Worm (Caenorhabditis elegans) whole organism, L1 larva: ENCODE results near the gene K06H6.1.

Experiments
- Y116A8C.19 ChIP-seq: sonication (generic microtip); optimal IDR thresholded peaks from 2 replicates; lab custom pipeline; 2016; ENCODE audit warnings: missing compliant biosample characterization, missing genetic modification characterization, borderline replicate concordance
- aha-1 ChIP-seq: fragments of 150-350 bp; optimal IDR thresholded peaks from 2 replicates; lab custom pipeline; 2014; ENCODE audit warnings: missing biosample characterization, missing genetic modification characterization
- ama-1 ChIP-seq: fragments of 150-350 bp; optimal IDR thresholded peaks from 2 replicates; lab custom pipeline; 2014
- ceh-82 ChIP-seq, 3 experiments: fragments of 150-350 bp in 1 of 3; sonication (generic microtip) in 2 of 3; optimal IDR thresholded peaks; 2 replicates each; lab custom pipeline; 2014 to 2017; ENCODE audit warnings: missing biosample characterization in 3 of 3, missing genetic modification characterization in 3 of 3
- ceh-90 ChIP-seq: sonication (generic microtip); optimal IDR thresholded peaks from 2 replicates; lab custom pipeline; 2016; ENCODE audit warnings: missing genetic modification characterization, missing compliant biosample characterization
- ces-1 ChIP-seq: fragments of 150-350 bp; optimal IDR thresholded peaks from 2 replicates; lab custom pipeline; 2014; ENCODE audit warnings: missing biosample characterization, missing genetic modification reagents, missing genetic modification characterization
- efl-1 ChIP-seq, 4 experiments: fragments of 150-350 bp; optimal IDR thresholded peaks in 3 of 4; peaks in 1 of 4; 1 replicate in 1 of 4; 2 replicates in 3 of 4; lab custom pipeline; 2014; ENCODE audit warnings: missing biosample characterization in 2 of 4, missing genetic modification characterization in 2 of 4, missing genetic modification reagents in 2 of 4
- efl-3 ChIP-seq: fragments of 200-800 bp; sonication (Bioruptor generic); optimal IDR thresholded peaks from 2 replicates; lab custom pipeline; 2018; ENCODE audit warnings: mild to moderate bottlenecking, missing genetic modification characterization, missing compliant biosample characterization
- egl-13 ChIP-seq: sonication (generic microtip); optimal IDR thresholded peaks from 2 replicates; lab custom pipeline; 2016; ENCODE audit warnings: missing genotype, missing genetic modification reagents, missing genetic modification characterization, missing compliant biosample characterization
- egl-27 ChIP-seq, 2 experiments: fragments of 150-350 bp in 1 of 2; sonication (generic microtip); optimal IDR thresholded peaks; 3 replicates each; lab custom pipeline; 2017 to 2018; ENCODE audit warnings: missing biosample characterization in 2 of 2, missing genetic modification characterization in 2 of 2, missing genetic modification reagents in 2 of 2
- elt-2 ChIP-seq: sonication (generic microtip); optimal IDR thresholded peaks from 2 replicates; lab custom pipeline; 2016; ENCODE audit warnings: missing genetic modification characterization, mild to moderate bottlenecking, inconsistent platforms, missing compliant biosample characterization, missing genetic modification reagents
- elt-3 ChIP-seq, 6 experiments: fragments of 150-350 bp in 1 of 6; sonication (generic microtip); optimal IDR thresholded peaks; 2 replicates each; lab custom pipeline; 2017 to 2018; ENCODE audit warnings: missing biosample characterization in 6 of 6, missing genetic modification characterization in 6 of 6, inconsistent platforms in 1 of 6
- fkh-10 ChIP-seq: sonication (generic microtip); optimal IDR thresholded peaks from 2 replicates; lab custom pipeline; 2017; ENCODE audit warnings: missing biosample characterization, missing genetic modification reagents, missing genetic modification characterization
- fkh-4 ChIP-seq: sonication (generic microtip); optimal IDR thresholded peaks from 2 replicates; lab custom pipeline; 2016; ENCODE audit warnings: missing compliant biosample characterization, missing genetic modification characterization, borderline replicate concordance
- fkh-8 ChIP-seq: sonication (generic microtip); optimal IDR thresholded peaks from 2 replicates; lab custom pipeline; 2016; ENCODE audit warnings: mild to moderate bottlenecking, missing genetic modification characterization, missing compliant biosample characterization
- hlh-17 ChIP-seq: fragments of 200-800 bp; sonication (Bioruptor generic); optimal IDR thresholded peaks from 2 replicates; lab custom pipeline; 2018; ENCODE audit warnings: missing genetic modification characterization, mild to moderate bottlenecking, missing compliant biosample characterization, moderate library complexity, borderline replicate concordance
- hlh-4 ChIP-seq: sonication (generic microtip); optimal IDR thresholded peaks from 2 replicates; lab custom pipeline; 2016; ENCODE audit warnings: mild to moderate bottlenecking, missing genetic modification characterization, missing compliant biosample characterization
- hpl-2 ChIP-seq: fragments of 150-350 bp; optimal IDR thresholded peaks from 2 replicates; lab custom pipeline; 2014; ENCODE audit warnings: missing biosample characterization, missing genetic modification reagents, missing genetic modification characterization
- jun-1 ChIP-seq: fragments of 150-350 bp; optimal IDR thresholded peaks from 2 replicates; lab custom pipeline; 2014; ENCODE audit warnings: missing biosample characterization, missing genetic modification reagents, missing genetic modification characterization
- lin-15B ChIP-seq: fragments of 150-350 bp; sonication (generic microtip); optimal IDR thresholded peaks from 3 replicates; lab custom pipeline; 2014; ENCODE audit warnings: missing biosample characterization, missing genetic modification characterization
- mdl-1 ChIP-seq, 2 experiments: fragments of 150-350 bp; optimal IDR thresholded peaks; 2 replicates each; lab custom pipeline; 2014 to 2017; ENCODE audit warnings: missing biosample characterization in 2 of 2, missing genetic modification characterization in 2 of 2, inconsistent platforms in 1 of 2
- mef-2 ChIP-seq: fragments of 150-350 bp; optimal IDR thresholded peaks from 2 replicates; lab custom pipeline; 2014; ENCODE audit warnings: missing biosample characterization, missing genetic modification characterization
- nhr-11 ChIP-seq: fragments of 150-350 bp; optimal IDR thresholded peaks from 2 replicates; lab custom pipeline; 2014; ENCODE audit warnings: missing biosample characterization, missing genetic modification characterization
- nhr-12 ChIP-seq: sonication (generic microtip); optimal IDR thresholded peaks from 2 replicates; lab custom pipeline; 2017; ENCODE audit warnings: missing biosample characterization, missing genetic modification characterization
- nhr-19 ChIP-seq: fragments of 200-800 bp; sonication (Bioruptor generic); conservative IDR thresholded peaks from 2 replicates; pipeline ENCODE4 v1.3.6; 2022; ENCODE audit warnings: missing genetic modification characterization, missing compliant biosample characterization
- nhr-47 ChIP-seq: sonication (generic microtip); optimal IDR thresholded peaks from 2 replicates; lab custom pipeline; 2016; ENCODE audit warnings: mild to moderate bottlenecking, missing genetic modification characterization, moderate library complexity, missing compliant biosample characterization
- nhr-71 ChIP-seq: sonication (generic microtip); optimal IDR thresholded peaks from 2 replicates; lab custom pipeline; 2016; ENCODE audit warnings: mild to moderate bottlenecking, missing genetic modification characterization, moderate library complexity, missing compliant biosample characterization
- nhr-77 ChIP-seq: fragments of 150-350 bp; optimal IDR thresholded peaks from 2 replicates; lab custom pipeline; 2014; ENCODE audit warnings: missing biosample characterization, missing genetic modification characterization
- nhr-84 ChIP-seq: sonication (generic microtip); optimal IDR thresholded peaks from 2 replicates; lab custom pipeline; 2017; ENCODE audit warnings: missing biosample characterization, missing genetic modification characterization
- nhr-85 ChIP-seq: sonication (generic microtip); peaks from one replicate; lab custom pipeline; 2016; ENCODE audit warnings: missing genetic modification characterization, inconsistent platforms, missing compliant biosample characterization
- nhr-90 ChIP-seq: sonication (generic microtip); optimal IDR thresholded peaks from 2 replicates; lab custom pipeline; 2016; ENCODE audit warnings: mild to moderate bottlenecking, missing genetic modification characterization, missing compliant biosample characterization; ENCODE audit not compliant: poor library complexity
- pax-3 ChIP-seq: fragments of 200-800 bp; sonication (Bioruptor generic); optimal IDR thresholded peaks from 2 replicates; lab custom pipeline; 2018; ENCODE audit warnings: mild to moderate bottlenecking, missing genetic modification characterization, moderate library complexity, missing compliant biosample characterization
- pqm-1 ChIP-seq: sonication (generic microtip); optimal IDR thresholded peaks from 3 replicates; lab custom pipeline; 2017; ENCODE audit warnings: missing biosample characterization, missing genetic modification characterization
- snu-23 ChIP-seq: sonication (generic microtip); optimal IDR thresholded peaks from 2 replicates; lab custom pipeline; 2016; ENCODE audit warnings: missing genetic modification characterization, missing compliant biosample characterization
- sptf-1 ChIP-seq: fragments of 150-350 bp; optimal IDR thresholded peaks from 2 replicates; lab custom pipeline; 2014; ENCODE audit warnings: missing biosample characterization, missing genetic modification characterization
- tbx-2 ChIP-seq: sonication (generic microtip); optimal IDR thresholded peaks from 2 replicates; lab custom pipeline; 2016; ENCODE audit warnings: missing genetic modification characterization, missing compliant biosample characterization
- unc-130 ChIP-seq: fragments of 150-350 bp; optimal IDR thresholded peaks from 2 replicates; lab custom pipeline; 2017; ENCODE audit warnings: missing biosample characterization, missing genetic modification characterization, inconsistent platforms
- unc-30 ChIP-seq: sonication (generic microtip); optimal IDR thresholded peaks from 2 replicates; lab custom pipeline; 2017; ENCODE audit warnings: missing biosample characterization, missing genetic modification characterization
- unc-62 ChIP-seq: fragments of 150-350 bp; optimal IDR thresholded peaks from 2 replicates; lab custom pipeline; 2014; ENCODE audit warnings: missing biosample characterization, missing genetic modification reagents, missing genetic modification characterization
- unc-86 ChIP-seq: sonication (generic microtip); optimal IDR thresholded peaks from 2 replicates; lab custom pipeline; 2016; ENCODE audit warnings: missing genetic modification characterization, missing compliant biosample characterization
- unc-98 ChIP-seq: fragments of 200-800 bp; sonication (Bioruptor generic); IDR thresholded peaks from 2 replicates; pipeline ENCODE4 v1.3.6; 2022; ENCODE audit warnings: missing genetic modification characterization, missing compliant biosample characterization
- vab-15 ChIP-seq: sonication (generic microtip); optimal IDR thresholded peaks from 2 replicates; lab custom pipeline; 2017; ENCODE audit warnings: missing genotype, mild to moderate bottlenecking, missing genetic modification characterization, missing compliant biosample characterization
- ztf-11 ChIP-seq, 2 experiments: sonication (generic microtip); optimal IDR thresholded peaks; 2 replicates each; lab custom pipeline; 2016 to 2017; ENCODE audit warnings: missing genetic modification characterization in 2 of 2, missing biosample characterization in 1 of 2, missing compliant biosample characterization in 1 of 2

K06H6.1 gene

DNA sequence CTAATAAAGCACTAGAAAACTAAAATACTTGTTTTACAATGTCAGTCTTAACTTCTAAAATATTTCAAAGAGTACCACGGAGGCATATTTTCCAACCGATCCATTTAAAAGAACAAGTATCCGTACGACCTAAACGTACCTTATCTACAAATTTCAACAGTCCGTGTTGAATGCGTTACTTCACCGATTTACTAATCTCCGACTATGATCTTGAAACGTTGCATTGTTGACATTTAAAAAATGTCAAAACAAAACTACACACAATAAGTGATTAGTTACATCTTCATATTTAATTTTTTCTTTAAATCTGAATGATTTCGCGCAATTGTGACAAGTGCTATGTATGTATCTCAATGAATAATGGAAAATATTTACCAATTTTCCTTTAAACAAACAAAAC is 9.9 kb downstream of the K06H6.1 start:
- TF ChIP-seq efl-1 (optimal IDR thresholded peaks at IDR 0.05; lab: Kevin White, UChicago): no peak
- TF ChIP-seq efl-1 (GFP tag; optimal IDR thresholded peaks at IDR 0.05 in 1 of 2; lab: Kevin White, UChicago): peak in 1 of 2 experiments; percentile 45
- TF ChIP-seq nhr-85 (tag; lab: Kevin White, UChicago): peak; percentile 73
- no peak for TF ChIP-seq pax-3

DNA sequence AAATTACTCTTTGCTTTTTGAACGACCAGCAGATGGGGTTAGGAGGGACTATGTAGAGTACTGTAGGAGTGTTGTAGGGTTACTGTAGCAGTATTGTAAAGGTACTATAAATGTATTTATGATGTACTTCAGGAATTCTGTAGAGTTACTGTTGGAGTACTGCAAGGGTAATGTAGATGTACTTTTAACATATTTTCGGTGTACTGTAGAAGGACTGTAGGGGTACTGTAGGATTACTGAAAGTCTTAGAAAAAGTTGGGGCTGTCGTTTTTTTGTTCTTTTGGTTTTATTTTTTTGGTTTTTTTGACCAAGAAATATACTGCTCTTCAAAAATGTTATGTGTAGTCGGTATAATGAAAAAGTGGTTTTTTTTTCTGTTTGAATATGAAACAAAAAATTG is 10.7 kb downstream of the K06H6.1 start:
- TF ChIP-seq nhr-12 (tag; lab: Kevin White, UChicago): no peak
- no peak for TF ChIP-seq nhr-19 (GFP tag; lab: Robert Waterston, UW)

DNA sequence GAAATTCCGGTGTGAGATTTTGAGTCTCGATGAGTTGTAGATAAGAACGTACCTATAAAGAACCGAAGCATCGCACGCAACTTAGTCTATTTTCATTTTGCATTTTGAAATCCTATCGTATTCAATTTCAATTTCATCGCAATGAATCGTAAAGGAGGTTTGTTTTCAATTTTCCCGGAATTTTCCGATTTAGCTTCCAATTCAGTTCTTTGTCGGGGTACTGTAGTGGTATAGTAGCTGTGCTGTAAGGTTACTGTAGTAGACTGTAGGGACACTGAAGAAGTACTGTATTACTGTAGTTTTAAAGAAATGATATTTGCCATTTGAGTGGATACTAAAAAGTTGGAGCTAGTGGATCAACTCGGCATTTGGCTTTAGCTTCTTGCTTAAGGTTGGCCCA is 11.9 kb downstream of the K06H6.1 start:
- TF ChIP-seq vab-15 (tag; lab: Kevin White, UChicago): no peak
- no peak for TF ChIP-seq ama-1 (lab: Kevin White, UChicago)
- no peak for TF ChIP-seq ces-1 (GFP tag; lab: Kevin White, UChicago)
- no peak for TF ChIP-seq fkh-8
- TF ChIP-seq lin-15B: no peak
- no peak for TF ChIP-seq aha-1 (tag; lab: Kevin White, UChicago)
- TF ChIP-seq efl-1 (optimal IDR thresholded peaks at IDR 0.05; lab: Kevin White, UChicago): no peak
- peak in 1 of 2 experiments; percentile 3 for TF ChIP-seq efl-1 (GFP tag; optimal IDR thresholded peaks at IDR 0.05 in 1 of 2; lab: Kevin White, UChicago)
- TF ChIP-seq sptf-1 (tag; lab: Kevin White, UChicago): no peak
- no peak for TF ChIP-seq nhr-90 (tag; lab: Kevin White, UChicago)

DNA sequence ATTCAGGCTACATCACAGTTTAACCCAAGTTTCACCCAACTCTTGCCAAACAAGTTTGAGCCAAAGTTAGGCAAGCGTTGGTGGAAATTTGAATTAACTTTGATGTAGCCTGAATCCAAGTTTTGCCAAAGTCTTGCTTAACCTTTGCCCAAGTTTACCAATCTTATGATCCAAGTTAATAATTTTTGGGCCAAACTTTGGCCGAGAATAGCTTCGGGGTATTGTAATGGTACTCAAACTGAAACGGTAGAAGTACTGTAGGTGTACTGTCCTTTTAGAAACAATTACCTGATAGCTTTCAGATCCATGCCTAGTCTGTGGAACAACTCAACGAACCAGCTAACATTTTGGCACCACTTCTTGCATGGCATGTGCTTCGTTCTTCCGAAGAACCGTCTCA is 12.3 kb downstream of the K06H6.1 start, which contains the start of gene nhr-251:
Gene nhr-251, plus strand, starts transcription at position 301 of the 400 bp plus-strand sequence.
- TF ChIP-seq nhr-47 (tag; lab: Kevin White, UChicago): no peak
- TF ChIP-seq unc-86 (tag; lab: Kevin White, UChicago): no peak
- no peak for TF ChIP-seq hlh-4 (tag; lab: Kevin White, UChicago)
- no peak for TF ChIP-seq nhr-11 (tag; lab: Kevin White, UChicago)

DNA sequence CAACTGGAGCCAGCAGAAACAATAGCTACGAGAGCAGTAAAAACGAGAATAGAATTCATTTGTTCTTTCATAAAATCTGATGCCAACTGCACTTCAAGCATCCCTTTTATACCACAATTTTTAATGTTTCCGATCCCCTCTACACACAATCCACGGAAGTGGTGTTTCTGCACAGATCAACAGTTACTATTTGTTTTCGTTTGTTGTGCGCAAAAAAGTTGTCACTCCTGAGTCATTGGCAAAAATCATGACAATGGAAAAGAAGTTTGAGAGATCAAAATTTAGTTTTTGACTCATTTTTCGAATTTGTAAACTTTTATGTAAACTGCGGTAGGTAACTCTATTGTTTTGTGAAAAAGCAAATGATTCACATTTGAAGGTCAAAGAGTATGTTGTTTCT is 16.2 kb downstream of the K06H6.1 start, which contains the start of gene srlf-37:
Gene srlf-37, minus strand, starts transcription at position 101 of the 400 bp plus-strand sequence.
- TF ChIP-seq fkh-4 (no peak), efl-3 (no peak), elt-3 (tag; optimal IDR thresholded peaks at IDR 0.05; lab: Kevin White, UChicago) (no peak), mdl-1 (tag; optimal IDR thresholded peaks at IDR 0.05; lab: Kevin White, UChicago) (no peak), hlh-17 (GFP tag; lab: Kevin White, UChicago) (no peak), unc-30 (tag; lab: Kevin White, UChicago) (no peak), hpl-2 (GFP tag; lab: Kevin White, UChicago) (no peak), pqm-1 (no peak), aha-1 (tag; lab: Kevin White, UChicago) (no peak), egl-27 (tag; optimal IDR thresholded peaks at IDR 0.05; lab: Kevin White, UChicago) (no peak), tbx-2 (tag; lab: Kevin White, UChicago) (no peak), nhr-85 (tag; lab: Kevin White, UChicago) (no peak), nhr-71 (tag; lab: Kevin White, UChicago) (no peak), efl-1 (optimal IDR thresholded peaks at IDR 0.05; lab: Kevin White, UChicago) (no peak), efl-1 (GFP tag; optimal IDR thresholded peaks at IDR 0.05 in 1 of 2; lab: Kevin White, UChicago) (no peak), fkh-8 (no peak), ama-1 (lab: Kevin White, UChicago) (no peak), unc-98 (GFP tag; lab: Robert Waterston, UW) (no peak), mef-2 (no peak), snu-23 (no peak)

DNA sequence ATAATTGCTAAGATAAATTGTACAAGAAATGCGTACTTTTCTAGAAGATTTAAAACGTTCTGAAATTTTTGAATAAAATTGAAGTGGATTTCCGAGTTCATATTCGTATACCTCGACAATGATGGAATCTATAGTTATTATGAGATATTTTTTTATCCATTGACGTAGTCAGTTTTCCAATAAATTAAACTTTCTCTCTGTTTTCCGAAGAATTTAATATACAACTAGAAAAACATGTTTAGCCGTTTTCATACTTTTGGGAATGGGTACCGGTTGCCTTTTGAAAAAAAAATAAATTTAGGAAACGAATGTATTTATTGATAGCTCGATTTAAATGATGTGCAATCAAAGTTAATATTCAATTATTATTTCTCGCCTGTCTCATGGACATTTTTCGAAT is 20.9 kb downstream of the K06H6.1 start, which contains the start of gene srw-109:
Gene srw-109, minus strand, starts transcription at position 101 of the 400 bp plus-strand sequence.
- no peak for TF ChIP-seq nhr-77
- TF ChIP-seq unc-130 (tag; lab: Kevin White, UChicago): no peak
- no peak for TF ChIP-seq ztf-11 (tag; optimal IDR thresholded peaks at IDR 0.05; lab: Kevin White, UChicago)
- no peak for TF ChIP-seq ceh-82 (tag; optimal IDR thresholded peaks at IDR 0.05; lab: Kevin White, UChicago)
- TF ChIP-seq nhr-84 (tag; lab: Kevin White, UChicago): no peak
- no peak for TF ChIP-seq Y116A8C.19 (tag; lab: Kevin White, UChicago)
- no peak for TF ChIP-seq pax-3
- no peak for TF ChIP-seq jun-1
- TF ChIP-seq ceh-90 (tag; lab: Kevin White, UChicago): no peak
- no peak for TF ChIP-seq elt-2 (tag; lab: Kevin White, UChicago)
- no peak for TF ChIP-seq unc-62 (GFP tag; lab: Kevin White, UChicago)
- no peak for TF ChIP-seq egl-13 (tag; lab: Kevin White, UChicago)
- no peak for TF ChIP-seq nhr-90 (tag; lab: Kevin White, UChicago)
- TF ChIP-seq mdl-1 (tag; optimal IDR thresholded peaks at IDR 0.05; lab: Kevin White, UChicago): no peak
- no peak for TF ChIP-seq fkh-10 (GFP tag; lab: Kevin White, UChicago)
